Worm (Caenorhabditis elegans): ENCODE results near the gene T05A7.13.

ce11 chrII:4686941-4687340 is 25.8 kb upstream of the T05A7.13 start, which contains the start of gene sre-39:
- TF ChIP-seq lin-11 (tag; optimal IDR thresholded peaks at IDR 0.05), result no peak
- TF ChIP-seq nhr-10 (tag; optimal IDR thresholded peaks at IDR 0.05), result no peak
- no peak for TF ChIP-seq nhr-11 (tag; optimal IDR thresholded peaks at IDR 0.05)
- TF ChIP-seq lin-13 (GFP tag; optimal IDR thresholded peaks at IDR 0.05), result no peak
- TF ChIP-seq blmp-1 (tag; optimal IDR thresholded peaks at IDR 0.05; ENCODE audit: insufficient read depth), result no peak
- no peak for TF ChIP-seq snpc-4 (tag; optimal IDR thresholded peaks at IDR 0.05)
- TF ChIP-seq unc-62 (GFP tag; optimal IDR thresholded peaks at IDR 0.05), result no peak
- TF ChIP-seq zag-1 (tag; optimal IDR thresholded peaks at IDR 0.05), result no peak
- no peak for TF ChIP-seq ztf-4 (tag; optimal IDR thresholded peaks at IDR 0.05)
- TF ChIP-seq nhr-25 (tag; optimal IDR thresholded peaks at IDR 0.05), result no peak
- TF ChIP-seq ama-1 (optimal IDR thresholded peaks at IDR 0.05), result no peak

Data from whole organism, L2 larva.